Fruit fly (Drosophila melanogaster) whole organism, embryonic: Measurements from ENCODE around the gene Prp5.
A peak's percentile ranks its signal among the peaks of the same experiment; 100 is the strongest.

Experiments
- Asciz ChIP-seq: fragments of 200-800 bp; sonication (Bioruptor generic); optimal IDR thresholded peaks from 2 replicates; lab custom pipeline; 2017; ENCODE audit warnings: missing biosample characterization, mild to moderate bottlenecking, missing genetic modification characterization, missing genetic modification reagents
- CG10274 ChIP-seq: fragments of 200-800 bp; sonication (Bioruptor generic); optimal IDR thresholded peaks from 3 replicates; lab custom pipeline; 2017; ENCODE audit warnings: missing biosample characterization, mild to moderate bottlenecking, missing genetic modification characterization
- CG10321 ChIP-seq: fragments of 200-800 bp; sonication (Bioruptor generic); IDR thresholded peaks from 2 replicates; pipeline ENCODE4 v1.3.6; 2022; ENCODE audit warnings: missing biosample characterization, missing genetic modification characterization
- CG11093 ChIP-seq: fragments of 200-800 bp; sonication (Bioruptor generic); IDR thresholded peaks from 3 replicates; pipeline ENCODE4 v1.3.6; 2022; ENCODE audit warnings: missing biosample characterization, missing genetic modification characterization
- CG15601 ChIP-seq: fragments of 200-800 bp; sonication (Bioruptor generic); optimal IDR thresholded peaks from 3 replicates; lab custom pipeline; 2019; ENCODE audit warnings: missing biosample characterization, mild to moderate bottlenecking, missing genetic modification characterization, moderate library complexity
- CG33557 ChIP-seq: fragments of 200-800 bp; sonication (Bioruptor generic); optimal IDR thresholded peaks from 2 replicates; lab custom pipeline; 2019; ENCODE audit warnings: missing biosample characterization, mild to moderate bottlenecking, missing genetic modification characterization, moderate library complexity
- CG42726 ChIP-seq: fragments of 200-800 bp; sonication (Bioruptor generic); IDR thresholded peaks from 2 replicates; pipeline ENCODE4 v1.3.6; 2022; ENCODE audit warnings: missing biosample characterization, missing genetic modification characterization; ENCODE audit not compliant: partially characterized antibody
- CG4424 ChIP-seq: fragments of 200-800 bp; sonication (Bioruptor generic); optimal IDR thresholded peaks from 3 replicates; lab custom pipeline; 2016; ENCODE audit warnings: missing biosample characterization, missing genetic modification characterization
- CG6654 ChIP-seq: fragments of 200-800 bp; sonication (Bioruptor generic); optimal IDR thresholded peaks from 2 replicates; lab custom pipeline; 2017; ENCODE audit warnings: missing biosample characterization, mild to moderate bottlenecking, missing genetic modification characterization
- CG7987 ChIP-seq: fragments of 200-800 bp; sonication (Bioruptor generic); optimal IDR thresholded peaks from 2 replicates; lab custom pipeline; 2018; ENCODE audit warnings: missing biosample characterization, mild to moderate bottlenecking, missing genetic modification characterization, moderate library complexity
- CG8359 ChIP-seq: fragments of 200-800 bp; sonication (Bioruptor generic); optimal IDR thresholded peaks from 2 replicates; lab custom pipeline; 2017; ENCODE audit warnings: missing biosample characterization, mild to moderate bottlenecking, missing genetic modification characterization, borderline replicate concordance
- CG8388 ChIP-seq: fragments of 200-800 bp; sonication (Bioruptor generic); optimal IDR thresholded peaks from 2 replicates; lab custom pipeline; 2019; ENCODE audit warnings: missing biosample characterization, mild to moderate bottlenecking, missing genetic modification characterization, moderate library complexity
- CG8944 ChIP-seq: fragments of 200-800 bp; sonication (Bioruptor generic); optimal IDR thresholded peaks from 3 replicates; lab custom pipeline; 2016; ENCODE audit warnings: missing biosample characterization, missing genetic modification characterization
- CG9876 ChIP-seq: fragments of 200-800 bp; sonication (Bioruptor generic); optimal IDR thresholded peaks from 2 replicates; lab custom pipeline; 2016; ENCODE audit warnings: missing biosample characterization, missing genetic modification characterization
- Chrac-16 ChIP-seq: fragments of 200-800 bp; sonication (Bioruptor generic); optimal IDR thresholded peaks from 3 replicates; lab custom pipeline; 2016; ENCODE audit warnings: missing biosample characterization, missing genetic modification characterization
- CrebB ChIP-seq: fragments of 200-800 bp; sonication (Bioruptor generic); optimal IDR thresholded peaks from 3 replicates; lab custom pipeline; 2018; ENCODE audit warnings: missing biosample characterization, mild to moderate bottlenecking, missing genetic modification characterization
- D ChIP-seq, 2 experiments: fragments of 200-800 bp in 1 of 2; fragments of >200 bp in 1 of 2; sonication (Bioruptor generic) in 1 of 2; optimal IDR thresholded peaks; 2 replicates in 1 of 2; 3 replicates in 1 of 2; lab custom pipeline; 2017; ENCODE audit warnings: mild to moderate bottlenecking in 1 of 2, missing biosample characterization in 1 of 2, missing genetic modification characterization in 1 of 2, missing genetic modification reagents in 1 of 2
- Deaf1 ChIP-seq: fragments of 200-800 bp; optimal IDR thresholded peaks from 3 replicates; lab custom pipeline; 2019; ENCODE audit warnings: missing biosample characterization, mild to moderate bottlenecking, missing genetic modification characterization, moderate library complexity
- H2.0 ChIP-seq: fragments of 200-800 bp; sonication (Bioruptor generic); IDR thresholded peaks from 2 replicates; pipeline ENCODE4 v1.3.6; 2022; ENCODE audit warnings: missing biosample characterization, missing genetic modification characterization
- HLHmδ ChIP-seq: fragments of 200-800 bp; sonication (Bioruptor generic); optimal IDR thresholded peaks from 2 replicates; lab custom pipeline; 2018; ENCODE audit warnings: missing biosample characterization, mild to moderate bottlenecking, missing genetic modification characterization, moderate library complexity
- Lpt ChIP-seq: fragments of >200 bp; optimal IDR thresholded peaks from 2 replicates; lab custom pipeline; 2018; ENCODE audit warnings: missing biosample characterization, missing genetic modification characterization
- Mes4 ChIP-seq: fragments of 200-800 bp; sonication (Bioruptor generic); optimal IDR thresholded peaks from 2 replicates; lab custom pipeline; 2016; ENCODE audit warnings: missing biosample characterization, missing genetic modification characterization
- Nf-YC ChIP-seq: fragments of 200-800 bp; optimal IDR thresholded peaks from 3 replicates; lab custom pipeline; 2019; ENCODE audit warnings: missing biosample characterization, mild to moderate bottlenecking, missing genetic modification characterization, moderate library complexity
- Six4 ChIP-seq: fragments of 200-800 bp; sonication (Bioruptor generic); optimal IDR thresholded peaks from 2 replicates; lab custom pipeline; 2016; ENCODE audit warnings: missing biosample characterization, missing genetic modification characterization
- Tbp ChIP-seq: fragments of >200 bp; optimal IDR thresholded peaks from 2 replicates; lab custom pipeline; 2018; ENCODE audit warnings: missing biosample characterization, missing genetic modification characterization
- caup ChIP-seq: fragments of 200-800 bp; sonication (Bioruptor generic); optimal IDR thresholded peaks from 3 replicates; lab custom pipeline; 2017; ENCODE audit warnings: missing biosample characterization, mild to moderate bottlenecking, missing genetic modification characterization, moderate library complexity; ENCODE audit not compliant: severe bottlenecking
- croc ChIP-seq: fragments of 200-800 bp; sonication (Bioruptor generic); conservative IDR thresholded peaks from 3 replicates; pipeline ENCODE4 v1.3.6; 2022; ENCODE audit warnings: missing biosample characterization, missing genetic modification characterization
- emc ChIP-seq: fragments of 200-800 bp; sonication (Bioruptor generic); optimal IDR thresholded peaks from 2 replicates; lab custom pipeline; 2016; ENCODE audit warnings: missing biosample characterization, missing genetic modification characterization
- en ChIP-seq: fragments of 200-800 bp; sonication (Bioruptor generic); optimal IDR thresholded peaks from 2 replicates; lab custom pipeline; 2016; ENCODE audit warnings: missing biosample characterization, missing genetic modification characterization
- fd64A ChIP-seq: fragments of 200-800 bp; sonication (Bioruptor generic); optimal IDR thresholded peaks from 3 replicates; lab custom pipeline; 2018; ENCODE audit warnings: missing biosample characterization, mild to moderate bottlenecking, missing genetic modification characterization
- ftz-f1 ChIP-seq: fragments of 200-800 bp; sonication (Bioruptor generic); optimal IDR thresholded peaks from 2 replicates; lab custom pipeline; 2016; ENCODE audit warnings: missing biosample characterization, missing genetic modification characterization
- gsb ChIP-seq: fragments of 200-800 bp; sonication (Bioruptor generic); IDR thresholded peaks from 2 replicates; pipeline ENCODE4 v1.3.6; 2022; ENCODE audit warnings: missing biosample characterization, missing genetic modification characterization
- gsb-n ChIP-seq: fragments of 200-800 bp; sonication (Bioruptor generic); optimal IDR thresholded peaks from 3 replicates; lab custom pipeline; 2018; ENCODE audit warnings: missing biosample characterization, mild to moderate bottlenecking, missing genetic modification characterization
- hth ChIP-seq: fragments of >200 bp; optimal IDR thresholded peaks from 2 replicates; lab custom pipeline; 2017; ENCODE audit warnings: inconsistent platforms
- ind ChIP-seq: fragments of 200-800 bp; sonication (Bioruptor generic); optimal IDR thresholded peaks from 3 replicates; lab custom pipeline; 2016; ENCODE audit warnings: missing biosample characterization, missing genetic modification characterization
- ken ChIP-seq: fragments of 200-800 bp; sonication (Bioruptor generic); IDR thresholded peaks from 3 replicates; pipeline ENCODE4 v1.3.6; 2022; ENCODE audit warnings: missing biosample characterization, missing genetic modification characterization
- lmd ChIP-seq: fragments of 200-800 bp; sonication (Bioruptor generic); IDR thresholded peaks from 2 replicates; pipeline ENCODE4 v1.3.6; 2022; ENCODE audit warnings: missing biosample characterization, missing genetic modification characterization
- nmo ChIP-seq: fragments of 200-800 bp; sonication (Bioruptor generic); optimal IDR thresholded peaks from 2 replicates; lab custom pipeline; 2018; ENCODE audit warnings: missing biosample characterization, mild to moderate bottlenecking, missing genetic modification characterization, moderate library complexity
- onecut ChIP-seq: fragments of 200-800 bp; sonication (Bioruptor generic); IDR thresholded peaks from 2 replicates; pipeline ENCODE4 v1.3.6; 2022; ENCODE audit warnings: missing biosample characterization, missing genetic modification characterization
- ranshi ChIP-seq: fragments of 200-800 bp; sonication (Bioruptor generic); IDR thresholded peaks from 2 replicates; pipeline ENCODE4 v1.3.6; 2022; ENCODE audit warnings: missing biosample characterization, missing genetic modification characterization
- repo ChIP-seq: fragments of 200-800 bp; sonication (Bioruptor generic); optimal IDR thresholded peaks from 2 replicates; lab custom pipeline; 2016; ENCODE audit warnings: missing biosample characterization, missing genetic modification characterization
- row ChIP-seq: fragments of 200-800 bp; sonication (Bioruptor generic); IDR thresholded peaks from 3 replicates; pipeline ENCODE4 v1.3.6; 2022; ENCODE audit warnings: missing biosample characterization, missing genetic modification characterization
- sens ChIP-seq: fragments of 200-800 bp; sonication (Bioruptor generic); peaks from one replicate; lab custom pipeline; 2016; ENCODE audit warnings: missing biosample characterization, missing genetic modification characterization
- slou ChIP-seq: fragments of 200-800 bp; sonication (Bioruptor generic); optimal IDR thresholded peaks from 3 replicates; lab custom pipeline; 2016; ENCODE audit warnings: missing biosample characterization, missing genetic modification characterization
- sr ChIP-seq: fragments of 200-800 bp; sonication (Bioruptor generic); IDR thresholded peaks from 3 replicates; pipeline ENCODE4 v1.3.6; 2022; ENCODE audit warnings: missing biosample characterization, missing genetic modification characterization
- sug ChIP-seq: fragments of 200-800 bp; optimal IDR thresholded peaks from 2 replicates; lab custom pipeline; 2019; ENCODE audit warnings: missing biosample characterization, mild to moderate bottlenecking, missing genetic modification characterization, moderate library complexity
- vfl ChIP-seq: fragments of 200-800 bp; sonication (Bioruptor generic); optimal IDR thresholded peaks from 2 replicates; lab custom pipeline; 2016; ENCODE audit warnings: missing biosample characterization, missing genetic modification characterization
- vnd ChIP-seq: fragments of 200-800 bp; sonication (Bioruptor generic); IDR thresholded peaks from 3 replicates; pipeline ENCODE4 v1.3.6; 2022; ENCODE audit warnings: missing biosample characterization, missing genetic modification characterization; ENCODE audit not compliant: partially characterized antibody
- z ChIP-seq: fragments of 200-800 bp; sonication (Bioruptor generic); IDR thresholded peaks from 3 replicates; pipeline ENCODE4 v1.3.6; 2022; ENCODE audit warnings: missing biosample characterization, missing genetic modification characterization
- zen2 ChIP-seq: fragments of 200-800 bp; sonication (Bioruptor generic); IDR thresholded peaks from 3 replicates; pipeline ENCODE4 v1.3.6; 2022; ENCODE audit warnings: missing biosample characterization, missing genetic modification characterization; ENCODE audit not compliant: partially characterized antibody

Prp5 gene

DNA sequence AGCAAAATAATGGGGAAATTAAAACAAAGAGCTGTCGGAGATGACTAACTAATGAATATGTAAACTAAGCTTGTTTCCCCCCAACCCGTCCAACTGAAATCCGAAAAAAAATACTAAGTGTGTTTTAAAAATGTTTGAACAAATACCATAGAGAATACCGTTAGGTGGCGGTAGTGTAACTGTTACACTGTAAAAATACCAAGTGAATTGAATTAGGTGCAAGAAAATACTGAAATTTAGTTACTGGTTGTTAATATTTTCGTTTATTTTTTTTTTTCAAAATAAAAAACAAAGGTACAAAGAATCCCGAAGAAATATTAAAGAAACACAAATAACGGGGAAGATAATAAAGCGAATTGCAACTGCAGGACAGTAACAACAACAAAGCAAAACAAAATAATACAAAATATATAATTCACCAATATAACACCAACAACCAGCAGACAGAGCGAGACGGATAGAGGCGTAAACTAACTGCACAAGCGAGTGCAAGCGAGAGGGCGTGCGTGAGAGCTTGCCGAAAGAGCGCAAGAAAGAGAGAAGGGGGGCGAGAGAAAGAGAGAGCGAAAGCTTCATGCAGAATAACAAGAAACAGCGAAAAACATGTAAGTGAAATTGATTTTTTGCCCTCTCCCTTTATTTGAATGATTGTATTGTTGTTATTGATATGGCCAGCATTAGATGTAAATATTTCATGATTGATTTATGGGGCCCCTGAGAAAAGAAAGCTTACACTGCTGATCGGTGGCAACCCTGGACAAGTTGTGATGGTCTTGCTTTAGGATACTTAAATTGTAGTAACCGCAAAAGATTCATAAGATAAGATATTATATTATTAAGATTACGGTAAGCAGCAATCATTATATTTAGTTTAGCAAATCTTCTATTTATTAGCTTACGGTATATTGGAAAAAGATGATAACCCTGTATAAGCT, 38.7 kb upstream of the Prp5 start:
- TF ChIP-seq CG6654: no peak
- TF ChIP-seq vnd (GFP tag; lab: Robert Waterston, UW): no peak
- TF ChIP-seq Mes4 (GFP tag; lab: Kevin White, UChicago): no peak
- no peak for TF ChIP-seq fd64A (GFP tag; lab: Kevin White, UChicago)
- peak; percentile 20 for TF ChIP-seq Deaf1 (tag; lab: Kevin White, UChicago)
- TF ChIP-seq D (optimal IDR thresholded peaks at IDR 0.05; lab: Kevin White, UChicago): no peak
- TF ChIP-seq D (GFP tag; optimal IDR thresholded peaks at IDR 0.05; lab: Kevin White, UChicago): no peak
- TF ChIP-seq slou (GFP tag; lab: Kevin White, UChicago): no peak
- TF ChIP-seq CG10321 (GFP tag; lab: Robert Waterston, UW): peak; percentile 81
- TF ChIP-seq croc (GFP tag; lab: Robert Waterston, UW): no peak
- TF ChIP-seq repo (GFP tag; lab: Kevin White, UChicago): no peak
- TF ChIP-seq CG33557 (GFP tag; lab: Kevin White, UChicago): no peak
- no peak for TF ChIP-seq CG11093 (GFP tag; lab: Robert Waterston, UW)
- TF ChIP-seq Nf-YC (tag; lab: Kevin White, UChicago): peak; percentile 20
- TF ChIP-seq Tbp (GFP tag; lab: Kevin White, UChicago): no peak
- no peak for TF ChIP-seq CG8944
- no peak for TF ChIP-seq CG9876 (GFP tag; lab: Kevin White, UChicago)
- TF ChIP-seq vfl (GFP tag; lab: Kevin White, UChicago): no peak
- peak; percentile 87 for TF ChIP-seq sens
- no peak for TF ChIP-seq z
- no peak for TF ChIP-seq ken (GFP tag; lab: Robert Waterston, UW)
- no peak for TF ChIP-seq ind (GFP tag; lab: Kevin White, UChicago)
- no peak for TF ChIP-seq CrebB (tag; lab: Kevin White, UChicago)
- TF ChIP-seq zen2 (GFP tag; lab: Robert Waterston, UW): no peak
- TF ChIP-seq Lpt (GFP tag; lab: Kevin White, UChicago): no peak
- TF ChIP-seq CG8388 (GFP tag; lab: Kevin White, UChicago): no peak
- TF ChIP-seq caup (GFP tag; lab: Kevin White, UChicago): no peak
- TF ChIP-seq gsb (GFP tag; lab: Robert Waterston, UW): no peak
- TF ChIP-seq onecut (GFP tag; lab: Robert Waterston, UW): peak; percentile 68
- TF ChIP-seq sr (GFP tag; lab: Robert Waterston, UW): no peak
- no peak for TF ChIP-seq CG15601 (tag; lab: Kevin White, UChicago)
- TF ChIP-seq lmd: no peak
- TF ChIP-seq CG8359 (GFP tag; lab: Kevin White, UChicago): no peak
- no peak for TF ChIP-seq CG4424 (GFP tag; lab: Kevin White, UChicago)
- TF ChIP-seq en (GFP tag; lab: Kevin White, UChicago): no peak
- peak; percentile 12 for TF ChIP-seq ftz-f1 (GFP tag; lab: Kevin White, UChicago)
- no peak for TF ChIP-seq hth
- peak; percentile 8 for TF ChIP-seq sug (tag; lab: Kevin White, UChicago)
- TF ChIP-seq emc (GFP tag; lab: Kevin White, UChicago): no peak
- no peak for TF ChIP-seq CG7987 (GFP tag; lab: Kevin White, UChicago)
- TF ChIP-seq row (GFP tag; lab: Robert Waterston, UW): peak; percentile 30; the same call in 1 of the 3 replicates
- TF ChIP-seq CG10274: no peak
- no peak for TF ChIP-seq ranshi (GFP tag; lab: Robert Waterston, UW)
- no peak for TF ChIP-seq H2.0 (GFP tag; lab: Robert Waterston, UW)
- no peak for TF ChIP-seq CG42726 (GFP tag; lab: Robert Waterston, UW)
- no peak for TF ChIP-seq Six4 (GFP tag; lab: Kevin White, UChicago)
- TF ChIP-seq gsb-n: no peak
- no peak for TF ChIP-seq nmo (GFP tag; lab: Kevin White, UChicago)
- TF ChIP-seq HLHmδ (GFP tag; lab: Kevin White, UChicago): no peak
- TF ChIP-seq Asciz (GFP tag; lab: Kevin White, UChicago): no peak
- no peak for TF ChIP-seq Chrac-16
